Fruit fly (Drosophila melanogaster) S2 (cell line): Measurements from ENCODE around the gene scyl.

Source experiments
- CG8478 ChIP-seq: fragments of >200 bp; optimal IDR thresholded peaks from 2 replicates; lab custom pipeline; 2018
- CTCF ChIP-seq, 2 experiments: fragments of >200 bp; optimal IDR thresholded peaks; 2 replicates each; lab custom pipeline; 2018

Gene scyl

DNA sequence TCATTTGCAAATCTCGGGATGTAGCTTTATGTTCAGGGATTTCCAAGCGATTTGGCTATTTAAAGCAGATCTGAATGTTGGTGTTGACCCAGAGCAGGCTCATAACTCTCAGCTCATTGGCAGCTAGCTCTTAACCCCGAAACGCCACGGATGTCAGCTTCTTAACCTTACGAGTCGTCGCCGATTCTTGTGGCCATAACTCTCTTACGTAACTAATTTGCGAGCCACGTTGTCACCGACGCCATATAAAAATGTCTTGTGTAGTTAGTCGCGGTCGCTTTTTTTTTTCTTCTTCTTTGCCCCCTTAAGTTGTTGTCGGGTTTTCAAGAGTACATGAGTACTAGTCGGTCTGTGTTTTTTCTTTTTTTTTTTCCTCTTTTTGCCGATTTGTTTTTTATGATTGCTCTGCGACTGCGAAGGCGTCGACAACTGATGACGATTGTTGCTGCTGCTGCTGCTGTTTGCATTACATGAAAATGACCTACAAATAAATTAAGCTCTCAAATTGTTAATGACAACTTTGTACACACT lies 22.1 kb downstream of the scyl start:
- no peak for TF ChIP-seq CG8478 (lab: Kevin White, UChicago)
- no peak for TF ChIP-seq CTCF (optimal IDR thresholded peaks at IDR 0.05; lab: Kevin White, UChicago)

DNA sequence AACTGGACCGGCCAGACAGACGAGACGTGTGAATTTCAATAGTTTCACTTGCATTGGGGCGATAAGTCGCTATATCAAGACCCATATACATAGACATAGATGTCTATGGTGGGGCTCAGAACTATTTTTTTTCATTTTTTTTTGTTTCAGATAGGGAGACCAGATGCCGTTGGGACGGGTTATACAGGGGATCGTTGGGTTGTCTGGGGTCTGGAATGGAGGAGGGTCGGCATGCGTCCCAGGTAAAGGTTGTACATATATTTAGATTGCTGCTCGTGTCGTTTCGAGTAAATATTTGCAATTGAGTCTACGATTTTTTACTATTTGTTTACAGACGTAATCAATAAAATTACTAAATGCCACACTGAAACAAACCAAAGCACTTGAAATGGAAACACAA lies 23.9 kb downstream of the scyl start:
- TF ChIP-seq CG8478 (lab: Kevin White, UChicago): no peak
- TF ChIP-seq CTCF (optimal IDR thresholded peaks at IDR 0.05; lab: Kevin White, UChicago): no peak

DNA sequence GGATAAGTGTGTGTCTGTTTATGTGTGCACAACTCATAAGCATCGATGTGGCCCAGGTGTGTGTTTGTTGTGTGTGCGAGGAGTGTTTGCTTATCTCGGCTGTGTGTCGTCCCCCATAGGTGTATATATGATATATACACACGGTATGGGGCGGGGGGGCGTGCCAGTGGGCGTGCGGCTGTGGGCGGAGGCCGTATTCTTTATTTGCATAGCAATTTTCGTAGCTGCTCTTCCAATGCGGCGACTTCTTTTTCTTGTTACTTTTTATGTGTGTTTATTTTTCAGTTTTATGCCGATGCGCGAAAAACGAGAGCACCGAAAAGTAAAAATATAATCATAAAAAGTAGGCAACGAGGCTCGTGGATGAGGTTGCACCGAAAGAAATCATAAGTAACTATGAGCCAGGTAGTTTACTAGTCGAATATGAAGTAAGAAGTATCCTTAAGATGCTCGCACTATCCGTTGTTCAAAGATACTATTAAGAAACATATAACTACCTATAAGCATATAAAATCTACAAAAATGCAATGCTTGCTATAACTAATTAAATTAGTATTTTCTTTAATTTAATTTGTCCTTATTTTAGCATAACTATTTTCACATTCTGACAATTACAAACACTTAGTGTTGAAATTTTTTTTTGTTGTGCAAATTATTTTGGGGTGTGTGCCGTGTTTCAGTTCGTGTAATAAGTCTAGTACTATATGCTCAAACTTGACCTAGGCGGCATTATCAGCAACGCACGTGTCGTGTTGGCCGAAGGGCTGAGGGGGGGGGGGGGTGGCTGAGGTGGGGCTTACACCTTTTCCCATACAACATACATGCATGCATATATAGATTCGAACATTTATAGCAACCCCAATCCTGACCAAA lies 26.6 kb downstream of the scyl start:
- TF ChIP-seq CTCF (optimal IDR thresholded peaks at IDR 0.05; lab: Kevin White, UChicago) (no peak), CG8478 (lab: Kevin White, UChicago) (no peak)

DNA sequence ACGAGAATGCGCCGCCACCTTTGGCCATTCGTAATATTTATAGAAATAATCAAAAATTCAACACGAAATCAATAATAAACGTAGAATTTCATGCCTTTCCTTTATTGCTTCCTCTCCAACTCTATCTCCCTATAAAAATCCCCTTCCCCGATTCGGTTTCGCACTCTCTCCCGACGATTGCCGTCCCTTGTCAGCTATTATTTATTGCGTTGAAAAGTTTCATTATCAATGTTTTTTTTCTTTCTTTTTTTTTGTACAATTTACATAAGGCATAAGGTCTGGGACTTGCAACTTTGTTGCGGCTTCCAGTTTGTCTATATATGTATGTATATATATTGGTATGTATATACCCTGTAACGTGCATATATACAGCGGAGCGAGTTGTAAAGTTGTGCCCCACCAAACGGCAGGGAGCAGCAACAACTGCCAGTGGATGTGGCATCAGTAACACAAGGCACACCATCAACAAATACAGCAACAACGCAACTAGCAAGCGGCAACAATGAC lies 27.3 kb downstream of the scyl start:
- TF ChIP-seq CTCF (optimal IDR thresholded peaks at IDR 0.05; lab: Kevin White, UChicago): no peak
- TF ChIP-seq CG8478 (lab: Kevin White, UChicago): no peak

DNA sequence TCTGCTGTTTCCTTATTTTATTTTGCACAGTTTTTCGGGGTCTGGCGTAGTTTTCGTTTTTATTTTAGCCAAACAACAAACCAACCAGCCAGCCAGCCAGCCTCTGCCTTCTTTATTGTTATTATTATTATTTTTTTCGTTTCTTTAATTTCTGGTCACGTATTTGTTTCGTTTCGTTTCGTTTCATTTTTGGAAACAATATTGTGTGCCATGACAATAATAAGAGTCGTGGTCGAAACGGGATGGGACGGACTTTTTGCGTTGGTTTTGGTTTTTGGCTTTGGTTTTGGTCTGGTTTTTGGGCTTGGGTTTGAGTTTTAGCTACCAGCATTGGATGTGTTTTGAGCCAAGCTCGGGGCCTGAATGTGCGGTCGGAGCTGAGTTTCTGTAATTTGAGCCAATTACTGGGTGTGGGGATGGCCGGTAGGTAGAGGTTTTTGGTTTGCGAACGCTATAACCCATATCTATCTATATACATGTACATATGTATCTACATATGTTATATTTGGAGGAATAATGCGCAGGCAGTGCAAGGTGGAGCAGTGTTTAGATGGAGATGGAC lies 28.5 kb downstream of the scyl start:
- TF ChIP-seq CTCF (optimal IDR thresholded peaks at IDR 0.05; lab: Kevin White, UChicago) (no peak), CG8478 (lab: Kevin White, UChicago) (no peak)

DNA sequence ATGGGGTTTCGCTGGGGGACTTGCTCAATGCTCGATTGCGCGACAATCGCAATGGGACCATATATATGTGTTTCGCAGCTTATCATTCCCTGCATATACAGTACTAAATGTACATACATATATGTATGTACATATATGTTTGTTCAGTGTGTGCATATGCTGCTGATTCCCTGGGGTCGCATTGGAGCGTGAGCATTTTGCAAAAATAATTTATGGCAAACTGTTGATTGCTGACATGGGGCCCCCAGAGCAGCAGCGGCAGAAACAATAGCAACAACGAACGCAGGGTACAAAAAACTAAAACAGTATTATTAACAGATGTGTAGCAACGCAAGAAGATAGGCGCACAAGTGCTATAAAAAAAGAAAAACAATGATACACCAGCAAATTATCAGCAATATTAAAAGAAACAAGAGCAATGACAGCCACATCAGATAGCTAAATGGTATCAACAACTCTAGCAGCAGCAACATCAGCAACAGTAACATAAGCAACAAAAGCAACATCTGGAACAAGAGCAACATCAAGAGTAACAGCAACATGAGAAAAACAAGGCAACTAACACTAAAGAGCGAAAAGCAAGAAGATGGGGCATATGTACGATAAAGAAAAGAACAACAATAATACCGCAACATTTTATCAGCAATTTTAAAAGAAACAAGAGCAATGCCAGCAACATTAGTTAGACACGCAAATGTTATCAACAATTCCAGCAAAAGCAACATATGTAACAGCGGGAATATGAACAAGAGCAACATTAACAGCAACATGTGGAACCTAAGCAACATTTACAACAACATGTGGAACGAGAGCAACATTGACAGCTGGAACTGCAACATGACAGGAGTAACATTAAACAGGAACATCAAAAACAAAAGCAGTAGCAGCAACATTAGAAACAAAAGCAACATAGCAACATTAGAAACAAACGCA lies 32.2 kb downstream of the scyl start:
- TF ChIP-seq CG8478 (lab: Kevin White, UChicago): no peak
- TF ChIP-seq CTCF (optimal IDR thresholded peaks at IDR 0.05; lab: Kevin White, UChicago): no peak

DNA sequence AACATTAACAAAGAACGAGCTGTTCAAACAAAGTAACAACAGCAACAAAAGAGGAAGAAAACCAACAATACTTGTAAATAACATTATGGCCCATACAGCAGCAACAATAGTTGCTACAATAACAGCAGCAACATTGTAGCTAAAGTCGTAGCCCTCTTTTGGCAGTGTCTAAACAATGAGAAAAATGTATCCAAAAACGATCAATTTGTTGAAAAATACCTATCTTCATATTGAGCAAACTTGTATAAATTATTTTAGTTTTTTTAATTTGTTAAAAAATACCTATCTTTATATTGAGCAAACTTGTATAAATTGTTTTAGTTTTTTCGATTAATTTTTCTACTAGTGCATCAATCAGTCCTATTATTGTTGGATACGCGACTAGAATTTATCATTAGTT lies 33.0 kb downstream of the scyl start:
- TF ChIP-seq CG8478 (lab: Kevin White, UChicago) (no peak), CTCF (optimal IDR thresholded peaks at IDR 0.05; lab: Kevin White, UChicago) (no peak)

DNA sequence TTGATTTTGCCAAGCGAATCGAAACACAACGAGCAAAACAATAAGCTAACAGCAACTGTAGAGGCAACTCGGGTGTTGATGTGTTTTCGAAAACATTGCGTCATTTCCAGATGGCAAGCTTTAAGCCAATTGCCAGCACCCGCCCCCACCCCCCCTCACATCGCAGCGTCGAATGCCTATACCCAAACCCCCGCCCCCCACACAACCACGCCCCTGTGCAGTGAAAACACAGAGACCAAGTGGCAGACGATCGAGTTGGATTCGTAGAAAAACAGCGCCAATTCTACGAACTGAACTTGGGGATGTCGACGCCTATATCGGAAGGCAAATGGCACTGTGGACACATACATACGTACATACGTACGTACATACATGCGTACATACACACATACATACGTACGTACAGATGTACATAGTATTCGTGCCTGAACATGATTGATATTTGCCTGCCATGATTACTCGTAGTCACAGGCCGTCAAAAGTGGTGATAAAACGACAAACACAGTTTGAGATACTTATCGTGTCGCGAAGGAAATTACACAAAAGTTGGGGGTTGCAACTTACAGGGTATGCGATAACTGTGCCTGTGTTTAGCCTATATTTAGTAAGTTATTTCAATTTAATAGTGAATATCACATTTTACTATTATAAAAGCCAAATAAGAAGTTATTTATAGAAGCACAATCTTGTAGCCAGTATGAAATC lies 33.6 kb downstream of the scyl start:
- TF ChIP-seq CG8478 (lab: Kevin White, UChicago): no peak

DNA sequence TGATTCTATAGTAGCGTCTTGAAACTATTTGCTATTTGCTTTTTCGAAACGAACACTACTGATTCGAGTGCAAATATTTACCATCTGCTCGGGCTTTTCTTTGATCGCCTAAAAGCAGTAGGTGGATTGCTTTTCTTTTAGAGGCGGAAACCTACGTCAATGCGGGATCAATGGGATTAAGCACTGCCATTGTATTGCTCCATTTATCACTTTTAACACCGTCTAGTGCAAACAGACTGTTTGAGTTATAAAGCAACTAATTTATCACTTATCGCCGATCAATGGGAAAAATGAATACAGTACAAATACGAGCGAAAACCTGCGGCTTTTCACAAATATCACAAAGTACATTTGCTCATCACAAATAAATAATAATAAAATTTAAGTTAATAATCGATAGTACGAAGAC lies 34.5 kb downstream of the scyl start:
- no peak for TF ChIP-seq CG8478 (lab: Kevin White, UChicago)
- TF ChIP-seq CTCF (optimal IDR thresholded peaks at IDR 0.05; lab: Kevin White, UChicago): no peak

DNA sequence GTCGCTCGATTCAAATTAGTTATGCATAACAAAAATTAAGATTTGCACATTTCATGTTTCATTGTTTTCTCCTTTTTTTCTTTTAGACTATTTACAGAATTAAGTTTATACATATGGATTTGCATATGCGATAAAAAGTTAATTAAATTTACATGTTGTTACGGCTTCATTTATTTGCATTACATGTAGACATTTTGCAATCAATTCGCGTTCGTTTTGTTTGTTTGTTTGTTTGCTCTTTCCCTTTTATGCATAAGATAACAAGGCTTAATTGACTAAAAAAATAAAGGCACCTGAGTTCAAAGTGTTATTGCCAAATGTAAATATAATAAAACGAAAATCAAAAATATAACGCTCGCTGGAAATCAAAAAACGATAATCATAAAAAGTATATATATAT lies 35.9 kb downstream of the scyl start:
- TF ChIP-seq CG8478 (lab: Kevin White, UChicago): no peak

DNA sequence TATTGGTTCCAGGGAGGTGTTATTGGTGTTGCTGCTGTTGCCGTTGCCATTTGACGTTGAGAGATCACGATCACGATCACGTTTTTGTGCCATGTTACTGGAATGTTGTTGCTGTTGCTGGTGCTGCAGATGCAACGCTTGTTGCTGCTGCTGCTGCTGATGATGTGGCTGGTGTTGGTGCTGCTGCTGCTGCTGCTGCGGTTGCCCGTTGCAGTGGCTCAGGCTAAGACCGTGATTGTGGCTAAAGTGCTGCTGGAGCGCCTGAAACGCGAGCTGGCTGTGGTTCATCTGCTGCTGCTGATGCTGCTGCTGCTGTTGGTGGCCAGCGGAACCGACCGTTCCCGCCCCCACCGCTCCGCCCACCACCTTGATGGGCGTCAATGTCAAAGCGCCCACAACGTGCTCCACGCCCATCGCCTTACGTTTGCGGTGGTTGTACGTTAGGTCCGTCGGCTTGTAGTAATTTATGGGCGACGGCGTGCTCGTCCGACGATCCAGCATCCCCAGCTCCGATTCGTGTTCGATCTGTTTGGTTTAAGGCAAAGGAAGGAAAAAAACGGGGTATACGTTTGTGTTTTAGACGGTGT lies 37.1 kb downstream of the scyl start:
- TF ChIP-seq CTCF (optimal IDR thresholded peaks at IDR 0.05; lab: Kevin White, UChicago): no peak

DNA sequence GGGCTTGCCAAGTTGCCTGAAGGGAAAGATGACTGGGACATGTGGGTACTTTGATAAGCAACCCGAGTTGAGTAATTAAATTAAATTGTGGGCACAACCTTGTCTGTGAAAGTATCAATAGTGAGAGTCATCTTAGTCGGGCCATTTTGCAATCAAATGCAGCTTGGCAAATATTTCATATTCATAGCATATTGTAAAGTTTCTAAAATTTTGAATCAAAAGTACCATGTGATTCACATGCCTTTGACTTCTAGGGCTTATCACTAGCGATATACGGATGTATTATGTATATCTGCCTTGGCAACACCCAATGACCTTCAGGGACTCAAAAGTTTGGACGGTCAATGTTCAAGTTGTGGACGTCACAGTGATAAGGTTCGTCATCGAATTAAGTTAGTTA lies 38.1 kb downstream of the scyl start:
- TF ChIP-seq CTCF (optimal IDR thresholded peaks at IDR 0.05; lab: Kevin White, UChicago): no peak
- no peak for TF ChIP-seq CG8478 (lab: Kevin White, UChicago)

DNA sequence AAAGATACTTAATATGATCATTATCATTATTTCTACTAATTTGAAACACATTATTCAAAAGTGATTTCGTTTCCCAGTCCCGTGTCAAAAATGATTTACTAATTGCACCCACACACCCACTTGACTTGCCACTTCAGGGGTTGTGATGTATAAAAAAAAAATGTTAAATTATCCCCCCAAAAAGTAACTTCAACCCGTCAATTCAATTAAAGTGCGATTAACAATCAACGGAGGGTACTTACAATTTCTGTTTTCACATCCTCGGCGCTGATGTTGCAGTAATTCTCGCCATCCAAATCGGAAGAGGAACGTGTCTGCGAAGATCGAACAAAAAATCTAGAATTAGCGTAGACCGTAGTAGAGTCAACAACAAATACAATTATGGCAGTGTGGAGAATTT lies 38.7 kb downstream of the scyl start:
- no peak for TF ChIP-seq CG8478 (lab: Kevin White, UChicago)
